Worm (Caenorhabditis elegans) whole organism, L3 larva: Measurements from ENCODE around the gene rpoa-1.
A peak's percentile ranks its signal among the peaks of the same experiment; 100 is the strongest.

ENCODE experiments used
- R02D3.7 ChIP-seq: fragments of 150-350 bp; optimal IDR thresholded peaks from 2 replicates; lab custom pipeline; 2014; ENCODE audit warnings: missing biosample characterization, missing genetic modification characterization
- ZK546.5 ChIP-seq: sonication (generic microtip); optimal IDR thresholded peaks from 2 replicates; lab custom pipeline; 2017; ENCODE audit warnings: missing biosample characterization, missing genetic modification characterization
- ama-1 ChIP-seq: fragments of 150-350 bp; optimal IDR thresholded peaks from 2 replicates; lab custom pipeline; 2018
- ceh-16 ChIP-seq: sonication (generic microtip); optimal IDR thresholded peaks from 2 replicates; lab custom pipeline; 2017; ENCODE audit warnings: missing biosample characterization, missing genetic modification characterization
- ceh-28 ChIP-seq: fragments of 150-350 bp; optimal IDR thresholded peaks from 2 replicates; lab custom pipeline; 2014; ENCODE audit warnings: missing biosample characterization, missing genetic modification reagents, missing genetic modification characterization
- ceh-9 ChIP-seq: sonication (generic microtip); optimal IDR thresholded peaks from 2 replicates; lab custom pipeline; 2018; ENCODE audit warnings: missing biosample characterization, missing genetic modification characterization
- egl-27 ChIP-seq: sonication (generic microtip); optimal IDR thresholded peaks from 4 replicates; lab custom pipeline; 2017; ENCODE audit warnings: missing biosample characterization, missing genetic modification reagents, missing genetic modification characterization
- elt-1 ChIP-seq: fragments of 150-350 bp; optimal IDR thresholded peaks from 2 replicates; lab custom pipeline; 2014; ENCODE audit warnings: missing biosample characterization, missing genetic modification characterization
- elt-2 ChIP-seq: sonication (generic microtip); optimal IDR thresholded peaks from 2 replicates; lab custom pipeline; 2016; ENCODE audit warnings: missing genetic modification reagents, mild to moderate bottlenecking, missing genetic modification characterization, missing compliant biosample characterization
- elt-3 ChIP-seq, 3 experiments: fragments of 150-350 bp in 1 of 3; sonication (generic microtip) in 2 of 3; optimal IDR thresholded peaks; 2 replicates in 2 of 3; 4 replicates in 1 of 3; lab custom pipeline; 2014 to 2017; ENCODE audit warnings: missing biosample characterization in 3 of 3, missing genetic modification characterization in 3 of 3
- fkh-2 ChIP-seq: fragments of 150-350 bp; optimal IDR thresholded peaks from 2 replicates; lab custom pipeline; 2014; ENCODE audit warnings: missing biosample characterization, missing genetic modification reagents, missing genetic modification characterization
- hmg-11 ChIP-seq: sonication (generic microtip); optimal IDR thresholded peaks from 2 replicates; lab custom pipeline; 2016; ENCODE audit warnings: missing genetic modification characterization, missing compliant biosample characterization
- jun-1 ChIP-seq: fragments of 150-350 bp; optimal IDR thresholded peaks from 2 replicates; lab custom pipeline; 2014; ENCODE audit warnings: missing biosample characterization, missing genetic modification reagents, missing genetic modification characterization
- lin-15B ChIP-seq: fragments of 150-350 bp; optimal IDR thresholded peaks from 2 replicates; lab custom pipeline; 2014; ENCODE audit warnings: missing biosample characterization, missing genetic modification characterization
- lin-39 ChIP-seq: fragments of 150-350 bp; optimal IDR thresholded peaks from 2 replicates; lab custom pipeline; 2018; ENCODE audit warnings: missing biosample characterization, missing genetic modification reagents, missing genetic modification characterization
- mdl-1 ChIP-seq: fragments of 150-350 bp; optimal IDR thresholded peaks from 2 replicates; lab custom pipeline; 2014; ENCODE audit warnings: missing biosample characterization, missing genetic modification characterization
- nfya-1 ChIP-seq: sonication (generic microtip); optimal IDR thresholded peaks from 2 replicates; lab custom pipeline; 2017; ENCODE audit warnings: missing genetic modification characterization, mild to moderate bottlenecking, missing compliant biosample characterization, antibody characterized with exemption, moderate library complexity; ENCODE audit not compliant: insufficient read depth
- nhr-11 ChIP-seq: fragments of 150-350 bp; optimal IDR thresholded peaks from 2 replicates; lab custom pipeline; 2014; ENCODE audit warnings: missing biosample characterization, missing genetic modification characterization
- nhr-23 ChIP-seq: fragments of 150-350 bp; optimal IDR thresholded peaks from 2 replicates; lab custom pipeline; 2014; ENCODE audit warnings: missing biosample characterization, missing genetic modification reagents, missing genetic modification characterization
- nhr-25 ChIP-seq: sonication (generic microtip); optimal IDR thresholded peaks from 2 replicates; lab custom pipeline; 2017; ENCODE audit warnings: missing biosample characterization, missing genetic modification characterization
- nhr-43 ChIP-seq: sonication (generic microtip); optimal IDR thresholded peaks from 2 replicates; lab custom pipeline; 2016; ENCODE audit warnings: mild to moderate bottlenecking, missing genetic modification characterization, missing compliant biosample characterization; ENCODE audit not compliant: poor library complexity, severe bottlenecking
- nhr-67 ChIP-seq: fragments of 150-350 bp; optimal IDR thresholded peaks from 2 replicates; lab custom pipeline; 2014; ENCODE audit warnings: missing biosample characterization, missing genetic modification characterization
- nhr-77 ChIP-seq: fragments of 150-350 bp; optimal IDR thresholded peaks from 2 replicates; lab custom pipeline; 2014; ENCODE audit warnings: missing biosample characterization, missing genetic modification characterization
- pha-4 ChIP-seq: fragments of 150-350 bp; optimal IDR thresholded peaks from 2 replicates; lab custom pipeline; 2014; ENCODE audit warnings: missing biosample characterization, missing genetic modification reagents, missing genetic modification characterization
- pqm-1 ChIP-seq: fragments of 150-350 bp; optimal IDR thresholded peaks from 2 replicates; lab custom pipeline; 2017; ENCODE audit warnings: missing biosample characterization, missing genetic modification characterization, inconsistent platforms
- sea-2 ChIP-seq: fragments of 150-350 bp; sonication (generic microtip); optimal IDR thresholded peaks from 4 replicates; lab custom pipeline; 2014; ENCODE audit warnings: missing biosample characterization, missing genetic modification reagents, missing genetic modification characterization
- skn-1 ChIP-seq: fragments of 150-350 bp; optimal IDR thresholded peaks from 2 replicates; lab custom pipeline; 2014; ENCODE audit warnings: missing biosample characterization, missing genetic modification characterization
- snpc-4 ChIP-seq: fragments of 150-350 bp; optimal IDR thresholded peaks from 2 replicates; lab custom pipeline; 2014; ENCODE audit warnings: missing biosample characterization, missing genetic modification characterization
- zag-1 ChIP-seq: fragments of 150-350 bp; optimal IDR thresholded peaks from 2 replicates; lab custom pipeline; 2014; ENCODE audit warnings: missing biosample characterization, missing genetic modification characterization
- ztf-11 ChIP-seq: fragments of 150-350 bp; optimal IDR thresholded peaks from 2 replicates; lab custom pipeline; 2014; ENCODE audit warnings: missing biosample characterization, missing genetic modification characterization
- ztf-4 ChIP-seq: fragments of 150-350 bp; optimal IDR thresholded peaks from 2 replicates; lab custom pipeline; 2014; ENCODE audit warnings: missing biosample characterization, missing genetic modification characterization

Gene rpoa-1

ce11 chrII:13640210-13640609 lies 54.4 kb downstream of the rpoa-1 start (continued):
- TF ChIP-seq nhr-43 = no peak
- TF ChIP-seq elt-3 (tag; optimal IDR thresholded peaks at IDR 0.05; lab: Kevin White, UChicago) = no peak
- TF ChIP-seq sea-2 = no peak
- TF ChIP-seq nhr-77 (tag; lab: Kevin White, UChicago) = no peak
- TF ChIP-seq ceh-16 (tag; lab: Kevin White, UChicago) = no peak
- TF ChIP-seq nhr-25 (tag; lab: Kevin White, UChicago) = no peak
- TF ChIP-seq egl-27 (tag; lab: Kevin White, UChicago) = no peak
- TF ChIP-seq ztf-4 = no peak
- no peak for TF ChIP-seq lin-15B (tag; lab: Kevin White, UChicago)
- no peak for TF ChIP-seq jun-1
- TF ChIP-seq ztf-11 = no peak
- TF ChIP-seq fkh-2 = no peak
- TF ChIP-seq pha-4 (tag; lab: Kevin White, UChicago) = peak; percentile 41
- no peak for TF ChIP-seq snpc-4 (tag; lab: Kevin White, UChicago)
- TF ChIP-seq elt-2 (tag; lab: Kevin White, UChicago) = peak; percentile 25
- TF ChIP-seq R02D3.7 (tag; lab: Kevin White, UChicago) = no peak
- TF ChIP-seq skn-1 (tag; lab: Kevin White, UChicago) = no peak
- TF ChIP-seq, all 47 proteins: peak for 6

- TF ChIP-seq nhr-25 (tag; lab: Kevin White, UChicago) = peak; percentile 87
- no peak for TF ChIP-seq snpc-4 (tag; lab: Kevin White, UChicago)
- no peak for TF ChIP-seq mdl-1 (tag; lab: Kevin White, UChicago)
- peak; percentile 97 for TF ChIP-seq elt-1 (tag; lab: Kevin White, UChicago)
- TF ChIP-seq hmg-11 = no peak
- peak; percentile 17 for TF ChIP-seq nfya-1 (tag; lab: Kevin White, UChicago)
- peak; percentile 79 for TF ChIP-seq ceh-28 (tag; lab: Kevin White, UChicago)
- TF ChIP-seq nhr-11 (tag; lab: Kevin White, UChicago) = no peak
- no peak for TF ChIP-seq ceh-9
- peak in 1 of 3 experiments; percentile 5 for TF ChIP-seq elt-3 (tag; optimal IDR thresholded peaks at IDR 0.05; lab: Kevin White, UChicago)
- peak; percentile 17 for TF ChIP-seq skn-1 (tag; lab: Kevin White, UChicago)
- no peak for TF ChIP-seq lin-39 (tag; lab: Kevin White, UChicago)
- TF ChIP-seq nhr-23 (tag; lab: Kevin White, UChicago) = peak; percentile 89
- TF ChIP-seq elt-2 (tag; lab: Kevin White, UChicago) = peak; percentile 75
- TF ChIP-seq nhr-43 = peak; percentile 54
- peak; percentile 76 for TF ChIP-seq pqm-1 (tag; lab: Kevin White, UChicago)
Observed at ce11 chrII:13638576-13638975, 56.0 kb downstream of the rpoa-1 start.

- TF ChIP-seq nhr-23 (tag; lab: Kevin White, UChicago) (no peak), nhr-43 (peak; percentile 5)
Observed at ce11 chrII:13637941-13638489, 56.6 kb downstream of the rpoa-1 start, which contains the start of gene phdh-1. TSS of gene phdh-1 (minus strand) at chrII:13638480.

- no peak for TF ChIP-seq pha-4 (tag; lab: Kevin White, UChicago)
- TF ChIP-seq ZK546.5 (tag; lab: Kevin White, UChicago) = no peak
- peak; percentile 27 for TF ChIP-seq ama-1
Observed at ce11 chrII:13637464-13637863, 57.1 kb downstream of the rpoa-1 start.

- TF ChIP-seq nhr-23 (tag; lab: Kevin White, UChicago) (peak; percentile 29), nhr-43 (peak; percentile 78), elt-2 (tag; lab: Kevin White, UChicago) (no peak)
Observed at ce11 chrII:13636596-13636995, 58.0 kb downstream of the rpoa-1 start.

- no peak for TF ChIP-seq lin-39 (tag; lab: Kevin White, UChicago)
- TF ChIP-seq elt-1 (tag; lab: Kevin White, UChicago) = peak; percentile 81
- TF ChIP-seq nhr-67 (tag; lab: Kevin White, UChicago) = no peak
- no peak for TF ChIP-seq zag-1 (tag; lab: Kevin White, UChicago)
- TF ChIP-seq elt-2 (tag; lab: Kevin White, UChicago) = peak; percentile 30
Observed at ce11 chrII:13632238-13632637, 62.4 kb downstream of the rpoa-1 start, which contains the start of gene tag-10. TSS of gene tag-10 (plus strand) at chrII:13632584.
